Fruit fly (Drosophila melanogaster) whole organism, embryonic: ENCODE data around the gene CG7362.
A peak's percentile ranks its signal among the peaks of the same experiment; 100 is the strongest.

ENCODE experiments used
- ATbp ChIP-seq: fragments of 200-800 bp; sonication (Bioruptor generic); optimal IDR thresholded peaks from 2 replicates; lab custom pipeline; 2017; ENCODE audit warnings: missing biosample characterization, mild to moderate bottlenecking, missing genetic modification characterization, missing genetic modification reagents
- Asciz ChIP-seq: fragments of 200-800 bp; sonication (Bioruptor generic); optimal IDR thresholded peaks from 2 replicates; lab custom pipeline; 2017; ENCODE audit warnings: missing biosample characterization, mild to moderate bottlenecking, missing genetic modification characterization, missing genetic modification reagents
- CG1024 ChIP-seq: fragments of 200-800 bp; sonication (Bioruptor generic); IDR thresholded peaks from 2 replicates; pipeline ENCODE4 v1.3.6; 2022; ENCODE audit warnings: missing biosample characterization, missing genetic modification characterization
- CG10274 ChIP-seq: fragments of 200-800 bp; sonication (Bioruptor generic); optimal IDR thresholded peaks from 3 replicates; lab custom pipeline; 2017; ENCODE audit warnings: missing biosample characterization, mild to moderate bottlenecking, missing genetic modification characterization
- CG10565 ChIP-seq: fragments of 200-800 bp; sonication (Bioruptor generic); optimal IDR thresholded peaks from 3 replicates; lab custom pipeline; 2016; ENCODE audit warnings: missing biosample characterization, mild to moderate bottlenecking, missing genetic modification characterization
- CG11247 ChIP-seq: fragments of 200-800 bp; sonication (Bioruptor generic); IDR thresholded peaks from 2 replicates; pipeline ENCODE4 v1.3.6; 2022; ENCODE audit warnings: missing biosample characterization, missing genetic modification characterization
- CG11456 ChIP-seq: fragments of 200-800 bp; sonication (Bioruptor generic); IDR thresholded peaks from 3 replicates; pipeline ENCODE4 v1.3.6; 2022; ENCODE audit warnings: missing biosample characterization, missing genetic modification characterization
- CG11504 ChIP-seq: fragments of 200-800 bp; sonication (Bioruptor generic); optimal IDR thresholded peaks from 3 replicates; lab custom pipeline; 2019; ENCODE audit warnings: missing biosample characterization, mild to moderate bottlenecking, missing genetic modification characterization, moderate library complexity
- CG12219 ChIP-seq: fragments of 200-800 bp; sonication (Bioruptor generic); optimal IDR thresholded peaks from 3 replicates; lab custom pipeline; 2018; ENCODE audit warnings: missing biosample characterization, mild to moderate bottlenecking, missing genetic modification characterization
- CG1233 ChIP-seq: fragments of 200-800 bp; sonication (Bioruptor generic); optimal IDR thresholded peaks from 4 replicates; lab custom pipeline; 2018; ENCODE audit warnings: missing biosample characterization, mild to moderate bottlenecking, missing genetic modification characterization
- CG13296 ChIP-seq: fragments of 200-800 bp; sonication (Bioruptor generic); optimal IDR thresholded peaks from 3 replicates; lab custom pipeline; 2018; ENCODE audit warnings: missing biosample characterization, mild to moderate bottlenecking, missing genetic modification characterization
- CG1603 ChIP-seq: fragments of 200-800 bp; sonication (Bioruptor generic); optimal IDR thresholded peaks from 2 replicates; lab custom pipeline; 2019; ENCODE audit warnings: missing biosample characterization, mild to moderate bottlenecking, missing genetic modification characterization, moderate library complexity
- CG16779 ChIP-seq: fragments of 200-800 bp; sonication (Bioruptor generic); IDR thresholded peaks from 2 replicates; pipeline ENCODE4 v1.3.6; 2022; ENCODE audit warnings: missing biosample characterization, missing genetic modification characterization
- CG17385 ChIP-seq: fragments of 200-800 bp; sonication (Bioruptor generic); optimal IDR thresholded peaks from 3 replicates; lab custom pipeline; 2018; ENCODE audit warnings: missing biosample characterization, mild to moderate bottlenecking, missing genetic modification characterization
- CG18599 ChIP-seq: fragments of 200-800 bp; sonication (Bioruptor generic); optimal IDR thresholded peaks from 3 replicates; lab custom pipeline; 2017; ENCODE audit warnings: missing biosample characterization, missing genetic modification characterization, mild to moderate bottlenecking, moderate library complexity, missing genetic modification reagents
- CG18619 ChIP-seq: fragments of 200-800 bp; sonication (Bioruptor generic); optimal IDR thresholded peaks from 3 replicates; lab custom pipeline; 2017; ENCODE audit warnings: missing biosample characterization, mild to moderate bottlenecking, missing genetic modification characterization
- CG2129 ChIP-seq: fragments of 200-800 bp; sonication (Bioruptor generic); IDR thresholded peaks from 2 replicates; pipeline ENCODE4 v1.3.6; 2022; ENCODE audit warnings: missing biosample characterization, missing genetic modification characterization; ENCODE audit not compliant: partially characterized antibody
- CG30403 ChIP-seq: fragments of 200-800 bp; sonication (Bioruptor generic); optimal IDR thresholded peaks from 3 replicates; lab custom pipeline; 2016; ENCODE audit warnings: missing biosample characterization, missing genetic modification characterization
- CG9797 ChIP-seq: fragments of 200-800 bp; sonication (Bioruptor generic); optimal IDR thresholded peaks from 3 replicates; lab custom pipeline; 2018; ENCODE audit warnings: missing biosample characterization, mild to moderate bottlenecking, missing genetic modification characterization
- Drgx ChIP-seq: fragments of 200-800 bp; sonication (Bioruptor generic); IDR thresholded peaks from 2 replicates; pipeline ENCODE4 v1.3.6; 2022; ENCODE audit warnings: missing biosample characterization, missing genetic modification characterization
- Hand ChIP-seq: fragments of 200-800 bp; sonication (Bioruptor generic); optimal IDR thresholded peaks from 2 replicates; lab custom pipeline; 2017; ENCODE audit warnings: mild to moderate bottlenecking, missing biosample characterization, missing genetic modification reagents, missing genetic modification characterization
- Hr39 ChIP-seq: fragments of >200 bp; optimal IDR thresholded peaks from 2 replicates; lab custom pipeline; 2017
- Hr51 ChIP-seq, 2 experiments: fragments of 200-800 bp; sonication (Bioruptor generic); optimal IDR thresholded peaks; 2 replicates in 1 of 2; 3 replicates in 1 of 2; lab custom pipeline; 2016 to 2018; ENCODE audit warnings: missing biosample characterization in 2 of 2, missing genetic modification characterization in 2 of 2, mild to moderate bottlenecking in 1 of 2, moderate library complexity in 1 of 2
- Myb ChIP-seq: fragments of 200-800 bp; sonication (Bioruptor generic); optimal IDR thresholded peaks from 2 replicates; lab custom pipeline; 2016; ENCODE audit warnings: missing biosample characterization, missing genetic modification characterization
- Nf-YC ChIP-seq: fragments of 200-800 bp; optimal IDR thresholded peaks from 3 replicates; lab custom pipeline; 2019; ENCODE audit warnings: missing biosample characterization, mild to moderate bottlenecking, missing genetic modification characterization, moderate library complexity
- Rfx ChIP-seq: fragments of 200-800 bp; sonication (Bioruptor generic); IDR thresholded peaks from 2 replicates; pipeline ENCODE4 v1.3.6; 2022; ENCODE audit warnings: missing biosample characterization, missing genetic modification characterization
- Side ChIP-seq: fragments of 200-800 bp; sonication (Bioruptor generic); optimal IDR thresholded peaks from 2 replicates; lab custom pipeline; 2016; ENCODE audit warnings: missing biosample characterization, missing genetic modification characterization
- Sox100B ChIP-seq: fragments of 200-800 bp; sonication (Bioruptor generic); optimal IDR thresholded peaks from 3 replicates; lab custom pipeline; 2018; ENCODE audit warnings: missing biosample characterization, mild to moderate bottlenecking, missing genetic modification characterization
- Sry-δ ChIP-seq: fragments of 200-800 bp; sonication (Bioruptor generic); optimal IDR thresholded peaks from 2 replicates; lab custom pipeline; 2016; ENCODE audit warnings: missing biosample characterization, missing genetic modification characterization
- Ssrp ChIP-seq: fragments of 200-800 bp; sonication (Bioruptor generic); optimal IDR thresholded peaks from 2 replicates; lab custom pipeline; 2018; ENCODE audit warnings: missing biosample characterization, mild to moderate bottlenecking, missing genetic modification characterization, moderate library complexity
- Stat92E ChIP-seq, 3 experiments: fragments of >200 bp in 2 of 3; fragments of 200-800 bp in 1 of 3; sonication (Bioruptor generic) in 1 of 3; optimal IDR thresholded peaks; 2 replicates each; lab custom pipeline; 2017 to 2019; ENCODE audit warnings: missing biosample characterization in 3 of 3, missing genetic modification characterization in 3 of 3, mild to moderate bottlenecking in 1 of 3, moderate library complexity in 1 of 3
- TFAM ChIP-seq: fragments of 200-800 bp; sonication (Bioruptor generic); optimal IDR thresholded peaks from 2 replicates; lab custom pipeline; 2017; ENCODE audit warnings: missing biosample characterization, missing genetic modification characterization, inconsistent platforms
- ac ChIP-seq: fragments of 200-800 bp; sonication (Bioruptor generic); optimal IDR thresholded peaks from 3 replicates; lab custom pipeline; 2017; ENCODE audit warnings: missing biosample characterization, mild to moderate bottlenecking, missing genetic modification characterization
- bigmax ChIP-seq: fragments of 200-800 bp; sonication (Bioruptor generic); optimal IDR thresholded peaks from 2 replicates; lab custom pipeline; 2018; ENCODE audit warnings: missing biosample characterization, mild to moderate bottlenecking, missing genetic modification characterization
- dysf ChIP-seq: fragments of 200-800 bp; sonication (Bioruptor generic); IDR thresholded peaks from 3 replicates; pipeline ENCODE4 v1.3.6; 2022; ENCODE audit warnings: missing biosample characterization, missing genetic modification characterization
- gcm ChIP-seq: fragments of 200-800 bp; sonication (Bioruptor generic); optimal IDR thresholded peaks from 2 replicates; lab custom pipeline; 2019; ENCODE audit warnings: missing biosample characterization, mild to moderate bottlenecking, missing genetic modification characterization, moderate library complexity
- gem ChIP-seq: fragments of 200-800 bp; sonication (Bioruptor generic); optimal IDR thresholded peaks from 2 replicates; lab custom pipeline; 2019; ENCODE audit warnings: missing biosample characterization, mild to moderate bottlenecking, missing genetic modification characterization, moderate library complexity
- gsb-n ChIP-seq: fragments of 200-800 bp; sonication (Bioruptor generic); optimal IDR thresholded peaks from 3 replicates; lab custom pipeline; 2018; ENCODE audit warnings: missing biosample characterization, mild to moderate bottlenecking, missing genetic modification characterization
- h ChIP-seq: fragments of >200 bp; optimal IDR thresholded peaks from 2 replicates; lab custom pipeline; 2017
- hb ChIP-seq: fragments of 200-800 bp; sonication (Bioruptor generic); IDR thresholded peaks from 3 replicates; pipeline ENCODE4 v1.3.6; 2022; ENCODE audit warnings: missing biosample characterization, missing genetic modification characterization; ENCODE audit not compliant: partially characterized antibody
- ind ChIP-seq: fragments of 200-800 bp; sonication (Bioruptor generic); optimal IDR thresholded peaks from 3 replicates; lab custom pipeline; 2016; ENCODE audit warnings: missing biosample characterization, missing genetic modification characterization
- luna ChIP-seq: fragments of 200-800 bp; sonication (Bioruptor generic); optimal IDR thresholded peaks from 2 replicates; lab custom pipeline; 2016; ENCODE audit warnings: missing biosample characterization, missing genetic modification characterization
- oc ChIP-seq: fragments of 200-800 bp; sonication (Bioruptor generic); optimal IDR thresholded peaks from 2 replicates; lab custom pipeline; 2018; ENCODE audit warnings: missing biosample characterization, mild to moderate bottlenecking, missing genetic modification characterization, moderate library complexity
- otp ChIP-seq: fragments of 200-800 bp; sonication (Bioruptor generic); IDR thresholded peaks from 3 replicates; pipeline ENCODE4, ENCODE4 v1.3.6; 2022; ENCODE audit warnings: missing biosample characterization, missing genetic modification characterization
- repo ChIP-seq: fragments of 200-800 bp; sonication (Bioruptor generic); optimal IDR thresholded peaks from 2 replicates; lab custom pipeline; 2016; ENCODE audit warnings: missing biosample characterization, missing genetic modification characterization
- ro ChIP-seq: fragments of 200-800 bp; sonication (Bioruptor generic); IDR thresholded peaks from 2 replicates; pipeline ENCODE4 v1.3.6; 2022; ENCODE audit warnings: missing biosample characterization, missing genetic modification characterization
- sim ChIP-seq: fragments of 200-800 bp; sonication (Bioruptor generic); IDR thresholded peaks from 2 replicates; pipeline ENCODE4 v1.3.6; 2022; ENCODE audit warnings: missing biosample characterization, missing genetic modification characterization
- slbo ChIP-seq: fragments of 200-800 bp; sonication (Bioruptor generic); IDR thresholded peaks from 2 replicates; pipeline ENCODE4 v1.3.6; 2022; ENCODE audit warnings: missing biosample characterization, missing genetic modification characterization
- tio ChIP-seq: fragments of 200-800 bp; sonication (Bioruptor generic); optimal IDR thresholded peaks from 2 replicates; lab custom pipeline; 2017; ENCODE audit warnings: missing biosample characterization, missing genetic modification characterization, inconsistent platforms
- ttk ChIP-seq: fragments of 200-800 bp; sonication (Bioruptor generic); IDR thresholded peaks from 2 replicates; pipeline ENCODE4 v2.1.2; 2022; ENCODE audit warnings: missing biosample characterization, missing genetic modification characterization
- zf30C ChIP-seq: fragments of 200-800 bp; sonication (Bioruptor generic); optimal IDR thresholded peaks from 3 replicates; lab custom pipeline; 2018; ENCODE audit warnings: missing biosample characterization, mild to moderate bottlenecking, missing genetic modification characterization

CG7362 gene

dm6 chr3R:14779733-14780278 is 25.5 kb upstream of the CG7362 start (continued):
- TF ChIP-seq CG11247 (GFP tag; lab: Robert Waterston, UW) (no peak), ttk (GFP tag; lab: Robert Waterston, UW) (no peak), ind (GFP tag; lab: Kevin White, UChicago) (no peak), Hr39 (no peak), CG18599 (GFP tag; lab: Kevin White, UChicago) (no peak), tio (GFP tag; lab: Kevin White, UChicago) (no peak), CG11456 (no peak), CG10565 (no peak), Hand (GFP tag; lab: Kevin White, UChicago) (no peak), otp (GFP tag; lab: Robert Waterston, UW) (no peak), CG1233 (GFP tag; lab: Kevin White, UChicago) (no peak), Myb (no peak), Rfx (no peak), Nf-YC (tag; lab: Kevin White, UChicago) (no peak), CG1024 (GFP tag; lab: Robert Waterston, UW) (no peak), ac (GFP tag; lab: Kevin White, UChicago) (no peak), ATbp (GFP tag; lab: Kevin White, UChicago) (peak; percentile 9), zf30C (GFP tag; lab: Kevin White, UChicago) (no peak), Hr51 (GFP tag; optimal IDR thresholded peaks at IDR 0.05; lab: Kevin White, UChicago) (peak in 1 of 2 experiments; percentile 15), CG17385 (GFP tag; lab: Kevin White, UChicago) (no peak), CG1603 (tag; lab: Kevin White, UChicago) (no peak), Side (GFP tag; lab: Kevin White, UChicago) (no peak), TFAM (GFP tag; lab: Kevin White, UChicago) (no peak), gem (tag; lab: Kevin White, UChicago) (peak; percentile 47), CG12219 (GFP tag; lab: Kevin White, UChicago) (no peak), gcm (no peak), CG30403 (GFP tag; lab: Kevin White, UChicago) (no peak), CG13296 (GFP tag; lab: Kevin White, UChicago) (no peak), CG18619 (no peak), hb (GFP tag; lab: Robert Waterston, UW) (no peak), CG10274 (GFP tag; lab: Kevin White, UChicago) (no peak), gsb-n (tag; lab: Kevin White, UChicago) (peak; percentile 1), bigmax (GFP tag; lab: Kevin White, UChicago) (no peak), slbo (GFP tag; lab: Robert Waterston, UW) (no peak), Sox100B (GFP tag; lab: Kevin White, UChicago) (no peak), sim (no peak), ro (GFP tag; lab: Robert Waterston, UW) (no peak), CG16779 (no peak), Ssrp (tag; lab: Kevin White, UChicago) (peak; percentile 26), Asciz (no peak), dysf (GFP tag; lab: Robert Waterston, UW) (no peak), CG11504 (tag; lab: Kevin White, UChicago) (peak; percentile 29), Drgx (GFP tag; lab: Robert Waterston, UW) (no peak), Sry-δ (GFP tag; lab: Kevin White, UChicago) (no peak), CG9797 (GFP tag; lab: Kevin White, UChicago) (no peak), oc (tag; lab: Kevin White, UChicago) (peak; percentile 42), Stat92E (GFP tag; optimal IDR thresholded peaks at IDR 0.05; lab: Kevin White, UChicago) (no peak), repo (no peak), h (no peak), CG2129 (GFP tag; lab: Robert Waterston, UW) (no peak), luna (GFP tag; lab: Kevin White, UChicago) (no peak)
